Fruit fly (Drosophila melanogaster) whole organism, embryonic: ENCODE results near the gene CG42534.

Experiments
- BEAF-32 ChIP-seq: fragments of 200-800 bp; sonication (Bioruptor generic); optimal IDR thresholded peaks from 3 replicates; lab custom pipeline; 2017; ENCODE audit warnings: missing biosample characterization, missing genetic modification characterization, mild to moderate bottlenecking, moderate library complexity, missing genetic modification reagents
- Blimp-1 ChIP-seq: fragments of 200-800 bp; sonication (Bioruptor generic); optimal IDR thresholded peaks from 3 replicates; lab custom pipeline; 2018; ENCODE audit warnings: missing biosample characterization, missing genetic modification characterization, mild to moderate bottlenecking, moderate library complexity, missing genetic modification reagents
- CG10147 ChIP-seq: fragments of 200-800 bp; sonication (Bioruptor generic); optimal IDR thresholded peaks from 2 replicates; lab custom pipeline; 2019; ENCODE audit warnings: missing biosample characterization, mild to moderate bottlenecking, missing genetic modification characterization, moderate library complexity
- CG10274 ChIP-seq: fragments of 200-800 bp; sonication (Bioruptor generic); optimal IDR thresholded peaks from 3 replicates; lab custom pipeline; 2017; ENCODE audit warnings: missing biosample characterization, mild to moderate bottlenecking, missing genetic modification characterization
- CG10979 ChIP-seq: fragments of 200-800 bp; sonication (Bioruptor generic); optimal IDR thresholded peaks from 2 replicates; lab custom pipeline; 2018; ENCODE audit warnings: missing biosample characterization, mild to moderate bottlenecking, missing genetic modification characterization, moderate library complexity
- CG12071 ChIP-seq: fragments of 200-800 bp; sonication (Bioruptor generic); optimal IDR thresholded peaks from 3 replicates; lab custom pipeline; 2018; ENCODE audit warnings: missing biosample characterization, mild to moderate bottlenecking, missing genetic modification characterization
- CG12155 ChIP-seq: fragments of 200-800 bp; sonication (Bioruptor generic); optimal IDR thresholded peaks from 3 replicates; lab custom pipeline; 2016; ENCODE audit warnings: missing biosample characterization, missing genetic modification characterization
- CG13123 ChIP-seq: fragments of 200-800 bp; sonication (Bioruptor generic); optimal IDR thresholded peaks from 2 replicates; lab custom pipeline; 2016; ENCODE audit warnings: missing biosample characterization, missing genetic modification characterization
- CG13624 ChIP-seq: fragments of 200-800 bp; sonication (Bioruptor generic); optimal IDR thresholded peaks from 2 replicates; lab custom pipeline; 2016; ENCODE audit warnings: missing biosample characterization, missing genetic modification characterization
- CG14860 ChIP-seq: fragments of 200-800 bp; sonication (Bioruptor generic); IDR thresholded peaks from 3 replicates; pipeline ENCODE4 v1.3.6; 2022; ENCODE audit warnings: missing biosample characterization, missing genetic modification characterization; ENCODE audit not compliant: partially characterized antibody
- CG1603 ChIP-seq: fragments of 200-800 bp; sonication (Bioruptor generic); optimal IDR thresholded peaks from 2 replicates; lab custom pipeline; 2019; ENCODE audit warnings: missing biosample characterization, mild to moderate bottlenecking, missing genetic modification characterization, moderate library complexity
- CG16813 ChIP-seq: fragments of 200-800 bp; sonication (Bioruptor generic); IDR thresholded peaks from 3 replicates; pipeline ENCODE4 v1.3.6; 2022; ENCODE audit warnings: missing biosample characterization, missing genetic modification characterization; ENCODE audit not compliant: partially characterized antibody
- CG17385 ChIP-seq: fragments of 200-800 bp; sonication (Bioruptor generic); optimal IDR thresholded peaks from 3 replicates; lab custom pipeline; 2018; ENCODE audit warnings: missing biosample characterization, mild to moderate bottlenecking, missing genetic modification characterization
- CG17612 ChIP-seq: fragments of 200-800 bp; sonication (Bioruptor generic); IDR thresholded peaks from 2 replicates; pipeline ENCODE4 v1.3.6; 2022; ENCODE audit warnings: missing biosample characterization, missing genetic modification characterization
- CG2202 ChIP-seq: fragments of 200-800 bp; sonication (Bioruptor generic); optimal IDR thresholded peaks from 2 replicates; lab custom pipeline; 2018; ENCODE audit warnings: missing biosample characterization, mild to moderate bottlenecking, missing genetic modification characterization
- CG3995 ChIP-seq: fragments of 200-800 bp; sonication (Bioruptor generic); optimal IDR thresholded peaks from 3 replicates; lab custom pipeline; 2016; ENCODE audit warnings: missing biosample characterization, missing genetic modification characterization
- CG4730 ChIP-seq: fragments of 200-800 bp; sonication (Bioruptor generic); IDR thresholded peaks from 2 replicates; pipeline ENCODE4 v1.3.6; 2022; ENCODE audit warnings: missing biosample characterization, missing genetic modification characterization
- CG7357 ChIP-seq: fragments of 200-800 bp; sonication (Bioruptor generic); IDR thresholded peaks from 3 replicates; pipeline ENCODE4 v1.3.6; 2022; ENCODE audit warnings: missing biosample characterization, missing genetic modification characterization
- CG8924 ChIP-seq: fragments of 200-800 bp; optimal IDR thresholded peaks from 3 replicates; lab custom pipeline; 2019; ENCODE audit warnings: missing biosample characterization, mild to moderate bottlenecking, missing genetic modification characterization, moderate library complexity
- Dbx ChIP-seq: fragments of 200-800 bp; sonication (Bioruptor generic); IDR thresholded peaks from 3 replicates; pipeline ENCODE4 v1.3.6; 2022; ENCODE audit warnings: missing biosample characterization, missing genetic modification characterization
- Elba2 ChIP-seq: fragments of 200-800 bp; sonication (Bioruptor generic); optimal IDR thresholded peaks from 3 replicates; lab custom pipeline; 2016; ENCODE audit warnings: missing biosample characterization, missing genetic modification characterization
- Fer2 ChIP-seq: fragments of 200-800 bp; sonication (Bioruptor generic); optimal IDR thresholded peaks from 2 replicates; lab custom pipeline; 2018; ENCODE audit warnings: missing biosample characterization, mild to moderate bottlenecking, missing genetic modification characterization, moderate library complexity
- HLHmδ ChIP-seq: fragments of 200-800 bp; sonication (Bioruptor generic); optimal IDR thresholded peaks from 2 replicates; lab custom pipeline; 2018; ENCODE audit warnings: missing biosample characterization, mild to moderate bottlenecking, missing genetic modification characterization, moderate library complexity
- Hr78 ChIP-seq, 2 experiments: fragments of 200-800 bp in 1 of 2; fragments of >200 bp in 1 of 2; sonication (Bioruptor generic) in 1 of 2; optimal IDR thresholded peaks; 2 replicates each; lab custom pipeline; 2017 to 2019; ENCODE audit warnings: missing biosample characterization in 2 of 2, missing genetic modification characterization in 2 of 2, mild to moderate bottlenecking in 1 of 2, moderate library complexity in 1 of 2
- Jarid2 ChIP-seq: fragments of 200-800 bp; sonication (Bioruptor generic); optimal IDR thresholded peaks from 3 replicates; lab custom pipeline; 2017; ENCODE audit warnings: mild to moderate bottlenecking, missing biosample characterization, missing genetic modification reagents, missing genetic modification characterization
- Mes4 ChIP-seq: fragments of 200-800 bp; sonication (Bioruptor generic); optimal IDR thresholded peaks from 2 replicates; lab custom pipeline; 2016; ENCODE audit warnings: missing biosample characterization, missing genetic modification characterization
- Oli ChIP-seq: fragments of 200-800 bp; sonication (Bioruptor generic); optimal IDR thresholded peaks from 2 replicates; lab custom pipeline; 2018; ENCODE audit warnings: missing biosample characterization, mild to moderate bottlenecking, missing genetic modification characterization, moderate library complexity
- Six4 ChIP-seq: fragments of 200-800 bp; sonication (Bioruptor generic); optimal IDR thresholded peaks from 2 replicates; lab custom pipeline; 2016; ENCODE audit warnings: missing biosample characterization, missing genetic modification characterization
- Spps ChIP-seq: fragments of 200-800 bp; sonication (Bioruptor generic); optimal IDR thresholded peaks from 2 replicates; lab custom pipeline; 2018; ENCODE audit warnings: missing biosample characterization, mild to moderate bottlenecking, missing genetic modification characterization
- TFAM ChIP-seq: fragments of 200-800 bp; sonication (Bioruptor generic); optimal IDR thresholded peaks from 2 replicates; lab custom pipeline; 2017; ENCODE audit warnings: missing biosample characterization, missing genetic modification characterization, inconsistent platforms
- Usf ChIP-seq: fragments of 200-800 bp; sonication (Bioruptor generic); optimal IDR thresholded peaks from 2 replicates; lab custom pipeline; 2017; ENCODE audit warnings: missing genotype, missing biosample characterization, missing genetic modification characterization
- Vsx1 ChIP-seq: fragments of 200-800 bp; sonication (Bioruptor generic); optimal IDR thresholded peaks from 2 replicates; lab custom pipeline; 2017; ENCODE audit warnings: missing biosample characterization, mild to moderate bottlenecking, missing genetic modification characterization, missing genetic modification reagents
- ara ChIP-seq: fragments of 200-800 bp; sonication (Bioruptor generic); IDR thresholded peaks from 2 replicates; pipeline ENCODE4 v1.3.6; 2022; ENCODE audit warnings: missing biosample characterization, missing genetic modification characterization
- bcd ChIP-seq: fragments of 200-800 bp; sonication (Bioruptor generic); optimal IDR thresholded peaks from 2 replicates; lab custom pipeline; 2017; ENCODE audit warnings: missing biosample characterization, mild to moderate bottlenecking, missing genetic modification characterization
- chn ChIP-seq: fragments of 200-800 bp; sonication (Bioruptor generic); optimal IDR thresholded peaks from 2 replicates; lab custom pipeline; 2016; ENCODE audit warnings: missing biosample characterization, missing genetic modification characterization
- dimm ChIP-seq: fragments of 200-800 bp; sonication (Bioruptor generic); IDR thresholded peaks from 2 replicates; pipeline ENCODE4 v1.3.6; 2022; ENCODE audit warnings: missing biosample characterization, missing genetic modification characterization
- dmrt99B ChIP-seq: fragments of 200-800 bp; sonication (Bioruptor generic); optimal IDR thresholded peaks from 2 replicates; lab custom pipeline; 2018; ENCODE audit warnings: missing biosample characterization, mild to moderate bottlenecking, missing genetic modification characterization, moderate library complexity
- gsb-n ChIP-seq: fragments of 200-800 bp; sonication (Bioruptor generic); optimal IDR thresholded peaks from 3 replicates; lab custom pipeline; 2018; ENCODE audit warnings: missing biosample characterization, mild to moderate bottlenecking, missing genetic modification characterization
- hb ChIP-seq: fragments of 200-800 bp; sonication (Bioruptor generic); IDR thresholded peaks from 3 replicates; pipeline ENCODE4 v1.3.6; 2022; ENCODE audit warnings: missing biosample characterization, missing genetic modification characterization; ENCODE audit not compliant: partially characterized antibody
- her ChIP-seq: fragments of 200-800 bp; sonication (Bioruptor generic); optimal IDR thresholded peaks from 2 replicates; lab custom pipeline; 2016; ENCODE audit warnings: missing biosample characterization, missing genetic modification characterization
- jing ChIP-seq: fragments of 200-800 bp; sonication (Bioruptor generic); optimal IDR thresholded peaks from 2 replicates; lab custom pipeline; 2018; ENCODE audit warnings: missing biosample characterization, mild to moderate bottlenecking, missing genetic modification characterization
- kah ChIP-seq: fragments of 200-800 bp; sonication (Bioruptor generic); optimal IDR thresholded peaks from 2 replicates; lab custom pipeline; 2018; ENCODE audit warnings: missing biosample characterization, mild to moderate bottlenecking, missing genetic modification characterization
- nau ChIP-seq: fragments of 200-800 bp; sonication (Bioruptor generic); optimal IDR thresholded peaks from 3 replicates; lab custom pipeline; 2017; ENCODE audit warnings: missing biosample characterization, mild to moderate bottlenecking, missing genetic modification characterization, missing genetic modification reagents
- prd ChIP-seq, 3 experiments: fragments of >200 bp in 2 of 3; fragments of 200-800 bp in 1 of 3; sonication (Bioruptor generic) in 1 of 3; optimal IDR thresholded peaks in 2 of 3; IDR thresholded peaks in 1 of 3; 2 replicates in 2 of 3; 3 replicates in 1 of 3; pipeline versions ENCODE4 v1.3.6 to Lab custom; 2017 to 2022; ENCODE audit warnings: missing biosample characterization in 1 of 3, missing genetic modification characterization in 1 of 3
- sc ChIP-seq, 3 experiments: fragments of >200 bp in 2 of 3; fragments of 200-800 bp in 1 of 3; sonication (Bioruptor generic) in 1 of 3; optimal IDR thresholded peaks; 2 replicates in 2 of 3; 3 replicates in 1 of 3; lab custom pipeline; 2017; ENCODE audit warnings: mild to moderate bottlenecking in 1 of 3, missing biosample characterization in 1 of 3, missing genetic modification characterization in 1 of 3, missing genetic modification reagents in 1 of 3
- sens-2 ChIP-seq: fragments of 200-800 bp; sonication (Bioruptor generic); IDR thresholded peaks from 2 replicates; pipeline ENCODE4 v1.3.6; 2022; ENCODE audit warnings: missing biosample characterization, missing genetic modification characterization
- zen ChIP-seq: fragments of 200-800 bp; sonication (Bioruptor generic); optimal IDR thresholded peaks from 3 replicates; lab custom pipeline; 2018; ENCODE audit warnings: missing biosample characterization, mild to moderate bottlenecking, missing genetic modification characterization, moderate library complexity

CG42534 gene

DNA sequence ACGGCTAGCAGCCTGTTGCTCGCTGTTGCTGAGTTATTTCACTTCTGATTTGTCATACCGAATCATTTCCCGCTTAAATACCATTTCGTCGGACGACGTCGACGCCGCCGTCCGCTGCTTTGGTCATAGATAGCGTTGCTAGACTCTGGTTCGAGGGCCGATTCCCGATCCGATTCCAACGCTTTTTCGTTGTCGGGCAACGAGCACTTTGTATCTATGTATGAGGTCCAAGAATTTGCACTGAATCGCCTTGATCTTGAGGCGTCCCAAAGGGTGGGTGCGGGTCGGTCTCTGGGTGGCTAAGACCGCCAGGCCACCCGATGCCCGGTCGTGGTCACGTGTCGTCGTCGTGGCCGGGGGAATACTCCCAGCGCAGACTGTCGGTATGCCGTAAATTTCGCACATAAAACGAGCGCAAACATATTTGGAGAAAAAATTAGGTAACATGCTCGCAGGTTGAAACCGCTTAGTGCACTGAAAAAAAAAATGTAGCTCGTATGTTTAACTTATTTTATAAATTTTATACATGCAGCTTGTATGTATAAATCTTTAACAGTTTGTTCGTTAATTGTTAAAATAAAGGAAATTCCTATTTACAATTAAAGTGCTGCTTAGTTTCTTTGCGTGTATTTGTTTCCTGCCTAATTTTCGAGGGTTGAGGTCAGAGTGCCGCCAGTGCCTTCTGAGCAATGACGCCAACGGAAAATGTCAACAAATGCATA is 48.1 kb upstream of the CG42534 start, which contains the start of gene CG3348 (continued):
- TF ChIP-seq kah (GFP tag; lab: Kevin White, UChicago) (peak; percentile 14), CG1603 (tag; lab: Kevin White, UChicago) (peak; percentile 47), CG8924 (peak; percentile 62), dimm (GFP tag; lab: Robert Waterston, UW) (no peak), Six4 (peak; percentile 39), ara (GFP tag; lab: Robert Waterston, UW) (peak; percentile 45; the same call in 1 of the 2 replicates), CG17385 (GFP tag; lab: Kevin White, UChicago) (peak; percentile 66), BEAF-32 (no peak), Jarid2 (GFP tag; lab: Kevin White, UChicago) (no peak), CG10274 (GFP tag; lab: Kevin White, UChicago) (peak; percentile 56), prd (optimal IDR thresholded peaks at IDR 0.05; lab: Kevin White, UChicago) (no peak), prd (GFP tag; IDR thresholded peaks at IDR 0.05; lab: Robert Waterston, UW) (peak; percentile 81), CG12071 (GFP tag; lab: Kevin White, UChicago) (peak; percentile 62), chn (peak; percentile 4), sens-2 (GFP tag; lab: Robert Waterston, UW) (peak; percentile 15; the same call in 1 of the 2 replicates), sc (optimal IDR thresholded peaks at IDR 0.05; lab: Kevin White, UChicago) (no peak), sc (GFP tag; optimal IDR thresholded peaks at IDR 0.05; lab: Kevin White, UChicago) (peak; percentile 26), CG16813 (GFP tag; lab: Robert Waterston, UW) (no peak), Vsx1 (GFP tag; lab: Kevin White, UChicago) (no peak), her (GFP tag; lab: Kevin White, UChicago) (peak; percentile 42), bcd (peak; percentile 82), nau (GFP tag; lab: Kevin White, UChicago) (peak; percentile 35), Mes4 (GFP tag; lab: Kevin White, UChicago) (no peak), zen (tag; lab: Kevin White, UChicago) (peak; percentile 74), CG7357 (GFP tag; lab: Robert Waterston, UW) (0 out of 3 replicates have a peak, but pooled peaks have one; percentile 46), CG13624 (GFP tag; lab: Kevin White, UChicago) (peak; percentile 82), hb (GFP tag; lab: Robert Waterston, UW) (no peak), Usf (GFP tag; lab: Kevin White, UChicago) (peak; percentile 81), Fer2 (peak; percentile 65), Spps (tag; lab: Kevin White, UChicago) (no peak), Elba2 (GFP tag; lab: Kevin White, UChicago) (no peak), jing (no peak), Blimp-1 (GFP tag; lab: Kevin White, UChicago) (peak; percentile 66), Hr78 (GFP tag; optimal IDR thresholded peaks at IDR 0.05; lab: Kevin White, UChicago) (peak in 1 of 2 experiments; percentile 12), CG4730 (no peak), dmrt99B (peak; percentile 71), Oli (tag; lab: Kevin White, UChicago) (peak; percentile 48), Dbx (peak; percentile 89), CG3995 (peak; percentile 59), CG14860 (no peak), TFAM (no peak), HLHmδ (GFP tag; lab: Kevin White, UChicago) (no peak), CG12155 (peak; percentile 73), CG2202 (tag; lab: Kevin White, UChicago) (no peak), gsb-n (peak; percentile 15), CG10147 (peak; percentile 90), CG13123 (no peak), CG17612 (peak; percentile 63; the same call in 1 of the 2 replicates), CG10979 (tag; lab: Kevin White, UChicago) (peak; percentile 53)
